Fruit fly (Drosophila melanogaster): ENCODE results near the gene CG9932.
A peak's percentile ranks its signal among the peaks of the same experiment; 100 is the strongest.

CG9932 gene

DNA sequence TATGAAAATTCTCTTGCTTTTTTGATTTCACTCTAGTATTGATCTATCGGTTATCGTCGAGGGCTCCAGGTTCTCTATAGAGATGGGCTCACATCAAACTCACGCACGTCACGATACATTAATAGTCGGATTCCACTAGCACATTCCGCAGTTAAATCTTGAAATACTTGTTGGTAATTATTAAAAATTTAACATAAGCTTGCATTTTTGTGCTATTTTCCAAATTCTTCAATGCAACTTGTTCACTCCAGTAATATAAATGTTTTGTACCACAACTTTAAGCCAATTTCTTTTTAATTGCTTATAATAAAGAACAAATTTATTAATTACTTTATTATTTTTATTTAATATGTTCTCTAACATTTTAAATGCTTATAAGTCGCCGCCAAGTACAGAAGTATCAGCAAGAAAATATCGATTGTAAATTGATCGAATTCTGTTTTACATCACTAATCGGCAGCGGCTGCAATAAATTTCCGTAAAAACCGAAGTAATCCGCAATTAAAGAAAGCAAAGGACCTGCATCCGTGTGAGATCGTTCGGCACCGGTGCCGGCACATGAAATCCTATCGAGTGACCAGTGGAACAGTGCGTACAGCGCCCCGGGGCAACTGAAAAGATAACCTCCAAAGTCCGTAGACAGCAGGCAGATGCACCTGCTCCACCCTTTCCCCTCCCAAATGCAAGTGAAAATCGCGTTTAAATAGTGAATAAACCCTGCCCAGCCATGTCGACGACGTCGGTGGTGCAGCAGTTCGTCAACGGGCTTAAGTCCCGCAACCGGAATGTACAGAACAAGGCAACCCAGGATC lies 55.7 kb downstream of the CG9932 start, which contains the start of the genes Vha68-1 and mTor:
Gene Vha68-1, minus strand, starts transcription at position 49 of the 812 bp plus-strand sequence.
Gene mTor, plus strand, starts transcription at position 422 of the 812 bp plus-strand sequence.
- TF ChIP-seq CG17801 (GFP tag; optimal IDR thresholded peaks at IDR 0.05; ENCODE audit: partially characterized antibody): peak; percentile 53

DNA sequence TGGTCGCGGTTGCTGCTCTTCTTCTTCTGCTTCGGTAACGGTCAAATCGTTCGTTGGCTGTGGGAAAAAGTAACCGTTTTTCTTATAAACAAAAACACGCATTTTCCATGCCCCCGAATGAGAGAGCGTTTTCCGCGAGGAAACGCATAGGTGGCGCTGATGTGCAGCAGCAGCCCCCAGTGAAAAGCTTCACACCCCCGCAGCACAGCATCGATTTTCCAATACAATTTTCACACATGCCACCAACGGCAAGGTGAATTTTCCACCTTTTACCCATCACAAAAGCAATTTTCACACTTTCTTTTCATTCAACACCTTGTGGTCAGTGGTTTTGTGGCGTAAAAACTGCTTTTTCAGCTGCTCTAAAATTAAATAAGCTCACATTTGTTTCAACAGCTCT lies 56.3 kb downstream of the CG9932 start:
- no peak for TF ChIP-seq CG17801 (GFP tag; optimal IDR thresholded peaks at IDR 0.05; ENCODE audit: partially characterized antibody)

DNA sequence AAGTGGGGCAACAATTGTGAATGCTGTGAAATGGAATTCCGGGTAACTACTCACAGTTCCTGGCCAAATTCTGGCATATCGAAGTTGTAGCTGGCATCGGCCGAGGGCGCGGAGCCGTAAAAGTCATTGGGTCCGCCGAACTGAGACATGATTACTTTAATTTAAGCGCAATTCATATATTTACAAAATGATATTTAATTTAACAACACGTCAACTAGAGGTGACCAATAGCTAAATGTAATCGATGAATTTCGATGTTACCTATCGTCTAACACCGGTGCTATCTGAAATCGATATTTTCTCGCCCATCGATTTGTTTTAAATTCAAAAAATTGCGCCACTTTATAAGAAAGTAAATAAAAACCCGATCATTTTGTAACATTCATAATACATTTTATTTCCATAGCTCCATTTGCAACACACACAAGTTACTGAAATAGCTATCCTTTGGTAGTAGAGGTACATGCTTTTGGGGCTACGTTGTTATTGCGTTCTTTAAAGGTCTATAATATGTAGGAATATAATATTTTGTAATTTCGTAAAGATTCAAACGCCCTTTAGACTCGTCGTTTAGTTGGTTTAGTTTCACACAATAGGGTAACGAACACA lies 59.4 kb downstream of the CG9932 start, which contains the start of gene Yip1d1:
Gene Yip1d1, minus strand, starts transcription at position 243 of the 609 bp plus-strand sequence.
- TF ChIP-seq CG17801 (GFP tag; optimal IDR thresholded peaks at IDR 0.05; ENCODE audit: partially characterized antibody): peak; percentile 1

DNA sequence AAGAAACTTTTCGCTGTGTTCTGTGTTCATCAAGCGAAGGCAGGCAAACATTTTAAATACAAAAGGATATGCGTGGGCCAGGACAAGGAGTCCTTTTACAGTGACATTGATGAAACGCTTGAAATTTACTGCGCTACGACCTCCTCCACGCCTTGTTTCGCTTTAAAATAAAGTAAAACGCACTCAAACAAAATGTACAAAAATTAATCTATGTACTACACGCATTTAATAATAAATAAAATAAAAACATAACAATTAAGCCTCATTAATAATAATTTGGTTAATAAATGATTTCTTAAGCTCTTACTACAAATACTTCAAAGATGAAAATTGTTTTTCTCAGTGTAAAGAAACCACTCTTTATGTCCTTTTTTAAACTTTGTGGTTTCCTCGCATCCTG lies 74.9 kb downstream of the CG9932 start:
- no peak for TF ChIP-seq CG17801 (GFP tag; optimal IDR thresholded peaks at IDR 0.05; ENCODE audit: partially characterized antibody)

DNA sequence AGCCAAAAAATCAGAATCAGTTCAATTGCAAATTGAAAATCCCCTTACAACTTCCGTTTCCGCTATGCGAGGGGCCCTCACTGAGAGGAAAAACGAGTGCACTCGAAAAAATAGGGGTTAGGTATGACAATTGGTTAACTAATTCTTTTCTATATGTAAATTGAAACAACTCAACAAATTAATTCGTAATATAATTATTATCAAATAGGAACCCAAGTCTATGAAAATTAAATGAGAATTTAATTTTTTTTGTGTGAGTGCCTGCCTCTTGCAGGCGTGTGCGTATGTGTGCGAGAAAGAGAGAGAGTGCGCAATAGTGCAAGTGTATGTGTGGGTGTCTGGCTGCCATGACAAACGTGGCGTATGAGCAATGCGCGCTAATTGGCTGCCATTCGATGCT lies 77.8 kb downstream of the CG9932 start:
- TF ChIP-seq CG17801 (GFP tag; optimal IDR thresholded peaks at IDR 0.05; ENCODE audit: partially characterized antibody): no peak

DNA sequence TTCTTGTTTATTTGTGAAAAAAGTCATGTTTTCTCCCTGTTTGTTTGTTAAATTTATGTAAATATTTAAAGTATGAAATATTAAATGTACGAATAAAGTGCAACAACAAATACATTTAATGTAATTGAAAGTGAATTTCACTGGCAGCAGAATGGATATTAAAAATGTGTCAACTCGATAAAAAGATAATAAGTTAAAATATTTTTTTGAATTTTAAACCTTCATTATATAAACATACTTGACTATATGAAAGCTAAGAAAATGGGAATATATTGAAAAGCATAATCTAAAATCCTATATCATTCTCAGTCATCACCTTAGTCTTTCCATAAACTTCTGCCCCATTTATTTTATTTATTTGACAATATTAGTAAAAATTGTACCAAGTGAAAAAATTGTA lies 81.5 kb downstream of the CG9932 start, which contains the start of gene Vha68-3:
Gene Vha68-3, plus strand, starts transcription at position 301 of the 400 bp plus-strand sequence.
- no peak for TF ChIP-seq CG17801 (GFP tag; optimal IDR thresholded peaks at IDR 0.05; ENCODE audit: partially characterized antibody)

DNA sequence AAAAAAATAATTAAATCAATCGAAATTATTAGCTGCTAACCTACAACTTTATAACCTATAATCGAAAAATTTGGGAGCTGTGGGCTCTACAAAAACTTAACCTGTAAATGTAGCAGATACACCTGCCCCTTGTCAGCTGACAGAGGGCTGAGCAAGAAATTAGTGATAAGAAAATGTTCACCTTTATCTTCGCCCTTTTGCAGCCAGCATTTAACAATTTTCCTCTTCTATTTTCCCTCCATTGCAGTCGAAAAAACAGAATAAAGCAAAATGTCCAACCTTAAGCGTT lies 84.6 kb downstream of the CG9932 start:
- no peak for TF ChIP-seq CG17801 (GFP tag; optimal IDR thresholded peaks at IDR 0.05; ENCODE audit: partially characterized antibody)

DNA sequence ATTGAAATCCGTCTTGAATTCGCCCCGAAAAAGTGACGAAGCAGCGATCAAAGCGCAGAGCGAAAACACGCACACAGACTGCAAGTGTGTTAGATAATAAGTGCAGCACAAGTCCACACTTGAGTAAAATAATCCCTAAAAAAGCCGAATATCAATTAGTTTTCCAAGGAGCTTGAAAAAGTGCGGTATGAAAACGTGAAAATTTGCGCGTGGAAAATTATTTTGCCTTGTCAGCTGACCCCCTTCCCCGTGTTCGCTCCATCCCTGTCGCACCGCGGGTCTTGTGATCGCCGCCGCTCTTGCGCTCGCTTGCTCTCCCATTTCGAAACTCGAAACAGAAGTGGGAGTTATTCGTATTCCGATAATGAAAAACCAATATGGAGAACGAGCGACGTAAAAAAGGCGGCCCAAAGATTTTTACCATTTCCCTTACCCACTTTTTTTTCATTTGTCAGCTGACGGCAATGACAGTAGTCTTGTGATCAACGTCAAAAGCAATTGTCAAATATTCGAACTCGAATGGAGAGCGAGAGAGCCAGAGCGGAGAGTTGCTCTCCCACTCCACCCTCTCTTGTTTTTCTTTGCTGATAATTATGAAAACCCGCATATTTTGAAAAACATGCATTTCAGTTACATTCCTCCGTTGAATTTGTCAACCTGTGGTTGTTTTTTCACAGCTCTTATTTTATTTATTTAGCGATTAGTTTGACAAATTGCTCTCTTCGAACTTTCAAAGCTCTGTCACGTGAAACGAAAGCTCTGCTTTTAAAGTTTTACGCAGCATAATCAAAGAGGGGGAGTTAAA lies 85.2 kb downstream of the CG9932 start:
- no peak for TF ChIP-seq CG17801 (GFP tag; optimal IDR thresholded peaks at IDR 0.05; ENCODE audit: partially characterized antibody)

DNA sequence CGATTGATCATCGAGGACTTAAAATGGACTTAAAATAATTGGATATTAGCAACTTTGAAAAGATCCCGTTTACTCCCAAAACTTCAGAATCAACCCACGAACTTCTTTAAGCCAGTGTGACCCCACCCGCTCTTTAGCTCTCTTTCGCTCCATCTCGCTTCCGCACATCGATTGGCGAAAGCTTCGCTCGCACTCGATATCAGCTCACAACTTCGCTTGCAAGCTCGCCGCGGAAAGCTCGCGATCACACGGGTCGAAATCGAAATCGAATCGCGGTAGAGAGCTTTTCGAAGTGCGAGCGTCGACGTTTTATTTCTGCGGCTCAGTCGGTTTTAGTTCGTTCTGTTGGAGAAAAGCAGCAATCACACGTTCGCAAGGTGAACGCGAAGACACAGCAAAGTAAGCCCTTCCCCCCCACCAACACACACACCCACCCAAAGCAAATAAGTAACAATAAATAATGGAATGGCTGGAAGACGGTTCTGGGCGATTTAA lies 85.8 kb downstream of the CG9932 start, which contains the start of gene Vha68-2:
Gene Vha68-2, plus strand, starts transcription at position 278 of the 495 bp plus-strand sequence.
- peak; percentile 66 for TF ChIP-seq CG17801 (GFP tag; optimal IDR thresholded peaks at IDR 0.05; ENCODE audit: partially characterized antibody)

Data from ovary, adult (tissue).